Worm (Caenorhabditis elegans): ENCODE data around the gene T11F9.22.

The T11F9.22 gene

DNA sequence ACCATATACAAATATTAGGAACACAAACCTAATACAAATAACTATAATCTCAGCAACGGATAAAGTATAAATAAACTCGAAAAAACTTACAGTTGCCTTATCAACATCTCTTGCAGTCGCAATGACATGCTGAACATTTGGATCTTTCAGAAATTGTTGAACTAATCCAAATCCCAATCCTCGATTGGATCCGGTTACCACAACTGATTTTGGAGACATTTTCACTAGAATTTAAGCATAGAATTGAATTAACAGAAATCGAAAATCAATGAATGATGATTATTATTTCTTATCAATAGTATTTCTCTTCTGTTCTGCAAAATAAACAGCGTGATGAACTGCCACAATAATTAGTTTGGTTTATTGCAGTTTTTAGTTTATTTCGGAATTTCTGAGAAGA is 40.7 kb downstream of the T11F9.22 start, which contains the start of the genes C55A6.11 and C55A6.7:
Gene C55A6.11 (plus strand): TSS at position 301 of the 400 bp plus-strand sequence.
Gene C55A6.7 (minus strand): TSS at position 316 of the 400 bp plus-strand sequence.
- TF ChIP-seq aly-2 (tag; optimal IDR thresholded peaks at IDR 0.05) (no peak), nhr-90 (tag; optimal IDR thresholded peaks at IDR 0.05; ENCODE audit: poor library complexity) (no peak), fkh-10 (GFP tag; optimal IDR thresholded peaks at IDR 0.05) (no peak)

DNA sequence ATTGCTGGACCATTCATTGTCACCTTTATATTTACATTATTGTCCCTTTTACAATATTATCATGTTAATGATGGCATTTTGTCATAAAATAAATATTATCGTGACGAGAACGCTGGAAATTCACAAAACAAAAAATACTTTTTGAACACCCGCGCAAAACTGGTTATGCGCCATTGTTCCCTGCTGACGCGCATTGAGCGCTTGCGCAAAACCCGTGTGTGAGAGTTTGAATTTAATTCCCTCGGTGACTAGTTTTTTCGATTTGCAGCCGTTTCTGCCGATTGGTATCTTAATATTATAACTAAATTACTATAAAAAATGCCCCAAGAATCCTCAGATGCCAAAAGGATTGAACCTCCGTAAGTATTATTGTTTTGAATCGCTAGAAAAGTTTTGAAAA is 41.9 kb downstream of the T11F9.22 start, which contains the start of gene pafo-1:
Gene pafo-1 (plus strand): TSS at position 256 of the 400 bp plus-strand sequence.
- TF ChIP-seq C34B4.2 (tag; optimal IDR thresholded peaks at IDR 0.05) (peak; percentile 5), unc-98 (GFP tag; IDR thresholded peaks at IDR 0.05) (no peak), zip-4 (GFP tag; optimal IDR thresholded peaks at IDR 0.05) (peak; percentile 80), lir-3 (tag; optimal IDR thresholded peaks at IDR 0.05; ENCODE audit: poor library complexity) (peak; percentile 68), Y116A8C.19 (tag; optimal IDR thresholded peaks at IDR 0.05; ENCODE audit: borderline replicate concordance) (no peak), nhr-47 (tag; optimal IDR thresholded peaks at IDR 0.05) (peak; percentile 95), ztf-11 (tag; optimal IDR thresholded peaks at IDR 0.05) (peak in 1 of 2 experiments; percentile 79), nhr-90 (tag; optimal IDR thresholded peaks at IDR 0.05; ENCODE audit: poor library complexity) (peak; percentile 93), unc-86 (tag; optimal IDR thresholded peaks at IDR 0.05) (peak; percentile 89), lin-14 (GFP tag; optimal IDR thresholded peaks at IDR 0.05) (peak; percentile 84), lsy-2 (tag; optimal IDR thresholded peaks at IDR 0.05) (peak; percentile 91 to 92), nhr-11 (tag; optimal IDR thresholded peaks at IDR 0.05) (peak; percentile 81), pqm-1 (tag; optimal IDR thresholded peaks at IDR 0.05) (no peak), grh-1 (GFP tag; IDR thresholded peaks at IDR 0.05) (peak; percentile 93), ceh-8 (GFP tag; optimal IDR thresholded peaks at IDR 0.05) (peak; percentile 92), lin-39 (tag; optimal IDR thresholded peaks at IDR 0.05) (peak; percentile 91), egl-13 (tag; optimal IDR thresholded peaks at IDR 0.05) (peak; percentile 77), dpl-1 (GFP tag; optimal IDR thresholded peaks at IDR 0.05) (peak; percentile 99), ceh-63 (GFP tag; optimal IDR thresholded peaks at IDR 0.05) (no peak), tlp-1 (tag; optimal IDR thresholded peaks at IDR 0.05) (no peak), blmp-1 (tag; optimal IDR thresholded peaks at IDR 0.05) (peak; percentile 84), vab-15 (tag; optimal IDR thresholded peaks at IDR 0.05) (no peak), nhr-85 (tag) (peak; percentile 97), lin-15B (tag; optimal IDR thresholded peaks at IDR 0.05) (peak; percentile 79), efl-1 (optimal IDR thresholded peaks at IDR 0.05) (peak; percentile 98 to 99), efl-1 (GFP tag; optimal IDR thresholded peaks at IDR 0.05 in 1 of 2) (peak; percentile 99 to 100), fkh-10 (GFP tag; optimal IDR thresholded peaks at IDR 0.05) (peak; percentile 71), ztf-4 (tag; optimal IDR thresholded peaks at IDR 0.05) (peak; percentile 49), lin-35 (GFP tag; optimal IDR thresholded peaks at IDR 0.05) (peak; percentile 99), mep-1 (tag; optimal IDR thresholded peaks at IDR 0.05) (peak; percentile 95), rnt-1 (tag; optimal IDR thresholded peaks at IDR 0.05) (peak; percentile 95), mab-9 (GFP tag; IDR thresholded peaks at IDR 0.05) (peak; percentile 67), nhr-19 (GFP tag; conservative IDR thresholded peaks at IDR 0.05) (peak; percentile 92), C16A3.4 (tag; optimal IDR thresholded peaks at IDR 0.05) (peak; percentile 82), F16B12.6 (tag; optimal IDR thresholded peaks at IDR 0.05) (peak; percentile 67), swsn-7 (tag; optimal IDR thresholded peaks at IDR 0.05) (peak; percentile 90), snpc-4 (tag; optimal IDR thresholded peaks at IDR 0.05) (peak; percentile 83), ces-1 (GFP tag; optimal IDR thresholded peaks at IDR 0.05) (no peak), egl-27 (tag; optimal IDR thresholded peaks at IDR 0.05) (peak in 1 of 2 experiments; percentile 43), isw-1 (GFP tag; IDR thresholded peaks at IDR 0.05) (peak; percentile 89), sup-37 (GFP tag; optimal IDR thresholded peaks at IDR 0.05) (peak; percentile 79), C04F5.9 (tag; optimal IDR thresholded peaks at IDR 0.05) (peak; percentile 58), sox-4 (tag; optimal IDR thresholded peaks at IDR 0.05) (peak; percentile 81), nhr-84 (tag; optimal IDR thresholded peaks at IDR 0.05) (no peak), sptf-1 (tag; optimal IDR thresholded peaks at IDR 0.05) (no peak), nhr-237 (tag; optimal IDR thresholded peaks at IDR 0.05) (peak; percentile 35), fos-1 (tag; optimal IDR thresholded peaks at IDR 0.05) (peak; percentile 84), snu-23 (GFP tag; optimal IDR thresholded peaks at IDR 0.05) (peak; percentile 92), zag-1 (tag; optimal IDR thresholded peaks at IDR 0.05) (no peak)

All from whole organism, L1 larva.